Worm (Caenorhabditis elegans) whole organism, late embryonic: ENCODE measurements around the gene oxi-1.

Experiments used
- C08G9.2 ChIP-seq: sonication (generic microtip); optimal IDR thresholded peaks from 2 replicates; lab custom pipeline; 2016; ENCODE audit warnings: mild to moderate bottlenecking, missing genetic modification characterization, moderate library complexity, missing compliant biosample characterization
- C38D4.7 ChIP-seq: fragments of 200-800 bp; sonication (Bioruptor generic); optimal IDR thresholded peaks from 2 replicates; lab custom pipeline; 2018; ENCODE audit warnings: mild to moderate bottlenecking, missing genetic modification characterization, moderate library complexity, missing compliant biosample characterization
- F13H6.1 ChIP-seq: sonication (generic microtip); optimal IDR thresholded peaks from 2 replicates; lab custom pipeline; 2016; ENCODE audit warnings: missing genetic modification characterization, missing compliant biosample characterization
- K09A11.1 ChIP-seq: sonication (generic microtip); optimal IDR thresholded peaks from 2 replicates; lab custom pipeline; 2017; ENCODE audit warnings: antibody characterized with exemption, mild to moderate bottlenecking, missing genetic modification characterization, missing compliant biosample characterization; ENCODE audit not compliant: insufficient read depth
- ahr-1 ChIP-seq: sonication (generic microtip); optimal IDR thresholded peaks from 2 replicates; lab custom pipeline; 2016; ENCODE audit warnings: missing genetic modification characterization, missing compliant biosample characterization
- ama-1 ChIP-seq: fragments of 150-350 bp; optimal IDR thresholded peaks from 2 replicates; lab custom pipeline; 2014
- ceh-2 ChIP-seq: sonication (generic microtip); optimal IDR thresholded peaks from 2 replicates; lab custom pipeline; 2016; ENCODE audit warnings: missing genotype, missing genetic modification characterization, missing compliant biosample characterization
- ceh-24 ChIP-seq: sonication (generic microtip); optimal IDR thresholded peaks from 2 replicates; lab custom pipeline; 2016; ENCODE audit warnings: mild to moderate bottlenecking, missing genetic modification characterization, missing compliant biosample characterization
- ceh-31 ChIP-seq: sonication (generic microtip); optimal IDR thresholded peaks from 2 replicates; lab custom pipeline; 2016; ENCODE audit warnings: missing genetic modification characterization, missing compliant biosample characterization
- ceh-34 ChIP-seq: sonication (generic microtip); optimal IDR thresholded peaks from 2 replicates; lab custom pipeline; 2016; ENCODE audit warnings: mild to moderate bottlenecking, missing genetic modification characterization, missing compliant biosample characterization
- ceh-48 ChIP-seq: sonication (generic microtip); optimal IDR thresholded peaks from 2 replicates; lab custom pipeline; 2016; ENCODE audit warnings: missing genetic modification characterization, inconsistent platforms, missing compliant biosample characterization
- ceh-9 ChIP-seq: sonication (generic microtip); optimal IDR thresholded peaks from 2 replicates; lab custom pipeline; 2016; ENCODE audit warnings: mild to moderate bottlenecking, missing genetic modification characterization, inconsistent platforms, missing compliant biosample characterization
- che-1 ChIP-seq: sonication (generic microtip); optimal IDR thresholded peaks from 2 replicates; lab custom pipeline; 2016; ENCODE audit warnings: mild to moderate bottlenecking, missing genetic modification characterization, missing compliant biosample characterization
- dve-1 ChIP-seq: sonication (generic microtip); optimal IDR thresholded peaks from 2 replicates; lab custom pipeline; 2017; ENCODE audit warnings: antibody characterized with exemption, mild to moderate bottlenecking, missing genetic modification characterization, missing compliant biosample characterization
- ets-4 ChIP-seq: sonication (generic microtip); optimal IDR thresholded peaks from 2 replicates; lab custom pipeline; 2016; ENCODE audit warnings: missing genetic modification characterization, missing compliant biosample characterization
- fkh-10 ChIP-seq: fragments of 150-350 bp; optimal IDR thresholded peaks from 2 replicates; lab custom pipeline; 2014; ENCODE audit warnings: missing biosample characterization, missing genetic modification reagents, missing genetic modification characterization
- fkh-6 ChIP-seq: sonication (generic microtip); optimal IDR thresholded peaks from 2 replicates; lab custom pipeline; 2016; ENCODE audit warnings: missing genetic modification characterization, missing compliant biosample characterization
- gmeb-2 ChIP-seq: sonication (generic microtip); optimal IDR thresholded peaks from 2 replicates; lab custom pipeline; 2016; ENCODE audit warnings: missing genetic modification characterization, inconsistent platforms, missing compliant biosample characterization
- hlh-6 ChIP-seq: sonication (generic microtip); optimal IDR thresholded peaks from 2 replicates; lab custom pipeline; 2016; ENCODE audit warnings: missing genotype, missing genetic modification characterization, missing compliant biosample characterization
- hlh-8 ChIP-seq: sonication (generic microtip); optimal IDR thresholded peaks from 2 replicates; lab custom pipeline; 2016; ENCODE audit warnings: missing genotype, missing genetic modification characterization, missing compliant biosample characterization
- lim-6 ChIP-seq: sonication (generic microtip); optimal IDR thresholded peaks from 2 replicates; lab custom pipeline; 2016; ENCODE audit warnings: missing genetic modification characterization, missing compliant biosample characterization
- madf-2 ChIP-seq: sonication (generic microtip); optimal IDR thresholded peaks from 2 replicates; lab custom pipeline; 2017; ENCODE audit warnings: missing genetic modification characterization, missing compliant biosample characterization
- nfya-1 ChIP-seq: sonication (generic microtip); optimal IDR thresholded peaks from 2 replicates; lab custom pipeline; 2017; ENCODE audit warnings: missing genetic modification characterization, mild to moderate bottlenecking, missing compliant biosample characterization, antibody characterized with exemption, moderate library complexity
- npax-4 ChIP-seq: sonication (generic microtip); optimal IDR thresholded peaks from 2 replicates; lab custom pipeline; 2016; ENCODE audit warnings: missing genetic modification characterization, missing compliant biosample characterization
- odd-2 ChIP-seq: sonication (generic microtip); optimal IDR thresholded peaks from 2 replicates; lab custom pipeline; 2017; ENCODE audit warnings: antibody characterized with exemption, mild to moderate bottlenecking, missing genetic modification characterization, missing compliant biosample characterization
- pag-3 ChIP-seq: sonication (generic microtip); optimal IDR thresholded peaks from 2 replicates; lab custom pipeline; 2016; ENCODE audit warnings: missing compliant biosample characterization, missing genetic modification characterization, borderline replicate concordance
- pha-4 ChIP-seq: fragments of 150-350 bp; optimal IDR thresholded peaks from 2 replicates; lab custom pipeline; 2018; ENCODE audit warnings: missing biosample characterization, missing genetic modification reagents, missing genetic modification characterization
- pqm-1 ChIP-seq: sonication (generic microtip); optimal IDR thresholded peaks from 2 replicates; lab custom pipeline; 2016; ENCODE audit warnings: missing genetic modification characterization, missing compliant biosample characterization
- pros-1 ChIP-seq: fragments of 150-350 bp; optimal IDR thresholded peaks from 2 replicates; lab custom pipeline; 2014; ENCODE audit warnings: missing biosample characterization, missing genetic modification reagents, missing genetic modification characterization
- tbx-2 ChIP-seq: sonication (generic microtip); optimal IDR thresholded peaks from 2 replicates; lab custom pipeline; 2016; ENCODE audit warnings: missing genetic modification characterization, missing compliant biosample characterization
- tbx-7 ChIP-seq: sonication (generic microtip); optimal IDR thresholded peaks from 2 replicates; lab custom pipeline; 2016; ENCODE audit warnings: missing genotype, missing genetic modification characterization, missing compliant biosample characterization
- unc-3 ChIP-seq, 2 experiments: fragments of 200-800 bp in 1 of 2; sonication (Bioruptor generic) in 1 of 2; sonication (generic microtip) in 1 of 2; conservative IDR thresholded peaks in 1 of 2; optimal IDR thresholded peaks in 1 of 2; 2 replicates each; pipeline versions ENCODE4 v1.3.6 to Lab custom; 2016 to 2022; ENCODE audit warnings: missing compliant biosample characterization in 2 of 2, missing genetic modification characterization in 2 of 2, missing genetic modification reagents in 1 of 2
- unc-42 ChIP-seq: sonication (generic microtip); optimal IDR thresholded peaks from 2 replicates; lab custom pipeline; 2016; ENCODE audit warnings: missing genotype, missing genetic modification characterization, missing compliant biosample characterization
- unc-55 ChIP-seq: sonication (generic microtip); optimal IDR thresholded peaks from 2 replicates; lab custom pipeline; 2017; ENCODE audit warnings: missing biosample characterization, missing genetic modification reagents, missing genetic modification characterization

Gene oxi-1

ce11 chrIII:10857984-10858383 lies at the start of gene oxi-1:
oxi-1 (plus strand) TSS chrIII:10858284.
- TF ChIP-seq pag-3 (tag; lab: Kevin White, UChicago) (no peak), pqm-1 (no peak), ceh-34 (tag; lab: Kevin White, UChicago) (no peak), ceh-24 (tag; lab: Kevin White, UChicago) (no peak), fkh-6 (tag; lab: Kevin White, UChicago) (no peak), ceh-9 (tag; lab: Kevin White, UChicago) (no peak), unc-3 (GFP tag; conservative IDR thresholded peaks at IDR 0.05; lab: Robert Waterston, UW) (no peak), unc-3 (tag; optimal IDR thresholded peaks at IDR 0.05; lab: Kevin White, UChicago) (no peak), ets-4 (tag; lab: Kevin White, UChicago) (no peak), npax-4 (tag; lab: Kevin White, UChicago) (no peak)
- TF ChIP-seq, all 69 proteins: peak for 0

ce11 chrIII:10808802-10809201 lies 49.3 kb upstream of the oxi-1 start:
- TF ChIP-seq C08G9.2 (tag; lab: Kevin White, UChicago), result peak; percentile 2
- TF ChIP-seq F13H6.1, result no peak
- no peak for TF ChIP-seq dve-1 (tag; lab: Kevin White, UChicago)
- no peak for TF ChIP-seq ama-1 (lab: Kevin White, UChicago)
- no peak for TF ChIP-seq ahr-1

ce11 chrIII:10809568-10809967 lies 48.5 kb upstream of the oxi-1 start:
- no peak for TF ChIP-seq unc-55
- TF ChIP-seq tbx-2, result no peak
- TF ChIP-seq ceh-24 (tag; lab: Kevin White, UChicago), result no peak
- no peak for TF ChIP-seq hlh-6 (tag; lab: Kevin White, UChicago)
- TF ChIP-seq gmeb-2 (tag; lab: Kevin White, UChicago), result no peak
- TF ChIP-seq ceh-9 (tag; lab: Kevin White, UChicago), result no peak
- no peak for TF ChIP-seq ceh-2 (tag; lab: Kevin White, UChicago)
- TF ChIP-seq fkh-10 (GFP tag; lab: Kevin White, UChicago), result no peak
- no peak for TF ChIP-seq K09A11.1 (tag; lab: Kevin White, UChicago)
- no peak for TF ChIP-seq odd-2 (tag; lab: Kevin White, UChicago)
- no peak for TF ChIP-seq tbx-7
- TF ChIP-seq C38D4.7 (GFP tag; lab: Kevin White, UChicago), result no peak
- TF ChIP-seq che-1 (tag; lab: Kevin White, UChicago), result no peak
- TF ChIP-seq ets-4 (tag; lab: Kevin White, UChicago), result no peak
- no peak for TF ChIP-seq madf-2 (tag; lab: Kevin White, UChicago)
- TF ChIP-seq, all 69 proteins: peak for 0

- TF ChIP-seq ceh-48 (tag; lab: Kevin White, UChicago) (no peak), nfya-1 (tag; lab: Kevin White, UChicago) (no peak), C38D4.7 (GFP tag; lab: Kevin White, UChicago) (no peak), ceh-9 (tag; lab: Kevin White, UChicago) (no peak), pha-4 (tag; lab: Kevin White, UChicago) (no peak), gmeb-2 (tag; lab: Kevin White, UChicago) (no peak), fkh-10 (GFP tag; lab: Kevin White, UChicago) (no peak), pag-3 (tag; lab: Kevin White, UChicago) (no peak), ceh-31 (tag; lab: Kevin White, UChicago) (no peak), lim-6 (tag; lab: Kevin White, UChicago) (no peak), pros-1 (tag; lab: Kevin White, UChicago) (no peak), hlh-8 (tag; lab: Kevin White, UChicago) (no peak), unc-42 (no peak), madf-2 (tag; lab: Kevin White, UChicago) (no peak)
These were observed 47.6 kb upstream of the oxi-1 start for ce11 chrIII:10810483-10810836.
